Fruit fly (Drosophila melanogaster): ENCODE results near the gene CG4558.

The CG4558 gene

DNA sequence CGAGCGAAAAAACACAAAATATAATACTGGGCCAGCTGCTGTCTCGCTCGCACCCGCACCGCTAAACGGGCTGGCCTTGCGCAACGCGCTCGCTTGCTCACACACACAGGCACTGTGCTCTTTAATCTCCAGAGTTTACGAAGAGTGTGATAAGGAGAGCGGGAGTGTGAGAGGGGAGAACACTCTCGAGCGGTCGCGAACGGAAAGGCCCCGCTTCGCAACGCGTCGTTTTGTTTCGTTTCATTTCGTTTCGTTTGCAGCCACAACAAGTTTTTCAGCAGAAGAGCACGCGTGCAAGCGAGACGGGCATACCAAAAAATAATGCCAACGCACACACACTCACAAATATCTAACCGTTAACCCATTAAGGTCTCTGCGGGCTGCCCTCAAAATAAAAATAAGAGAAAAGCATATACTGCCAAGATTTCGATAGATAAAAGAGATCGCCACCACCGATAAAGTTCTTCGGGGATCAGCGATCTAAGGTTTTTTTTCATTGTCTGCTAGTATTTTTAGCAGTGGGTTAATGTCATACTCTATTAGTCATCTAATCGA is 12.0 kb downstream of the CG4558 start (continued):
- peak; percentile 59; the same call in 1 of the 2 replicates for TF ChIP-seq NFAT (GFP tag; IDR thresholded peaks at IDR 0.05)
- TF ChIP-seq sr (GFP tag; IDR thresholded peaks at IDR 0.05): no peak
- TF ChIP-seq ERR (GFP tag; optimal IDR thresholded peaks at IDR 0.05): no peak
- TF ChIP-seq tin (GFP tag; optimal IDR thresholded peaks at IDR 0.05): peak; percentile 15
- peak; percentile 91 for TF ChIP-seq CG1832 (GFP tag; optimal IDR thresholded peaks at IDR 0.05)
- TF ChIP-seq CG17186 (GFP tag; optimal IDR thresholded peaks at IDR 0.05): no peak
- TF ChIP-seq CG6854 (GFP tag; optimal IDR thresholded peaks at IDR 0.05): peak; percentile 52
- TF ChIP-seq CG1233 (GFP tag; optimal IDR thresholded peaks at IDR 0.05): peak; percentile 100
- no peak for TF ChIP-seq wor (GFP tag; IDR thresholded peaks at IDR 0.05)
- peak; percentile 10 for TF ChIP-seq CG10267 (tag; optimal IDR thresholded peaks at IDR 0.05)
- TF ChIP-seq CG34376 (GFP tag; optimal IDR thresholded peaks at IDR 0.05): peak; percentile 88
- peak; percentile 26 for TF ChIP-seq ems (GFP tag; optimal IDR thresholded peaks at IDR 0.05)
- TF ChIP-seq gcm2 (GFP tag; optimal IDR thresholded peaks at IDR 0.05): no peak
- TF ChIP-seq Rfx (GFP tag; IDR thresholded peaks at IDR 0.05): peak; percentile 83
- peak; percentile 64; the same call in 1 of the 2 replicates for TF ChIP-seq Ada2b (GFP tag; IDR thresholded peaks at IDR 0.05)
- no peak for TF ChIP-seq trh (GFP tag; optimal IDR thresholded peaks at IDR 0.05)
- peak; percentile 33 for TF ChIP-seq maf-S (GFP tag; optimal IDR thresholded peaks at IDR 0.05)
- TF ChIP-seq CG12744 (GFP tag; optimal IDR thresholded peaks at IDR 0.05): peak; percentile 8
- TF ChIP-seq stc (GFP tag; IDR thresholded peaks at IDR 0.05): 0 out of 2 replicates have a peak, but pooled peaks have one; percentile 13
- peak; percentile 34 for TF ChIP-seq CoRest (tag; optimal IDR thresholded peaks at IDR 0.05)
- TF ChIP-seq Dbx (GFP tag; IDR thresholded peaks at IDR 0.05): peak; percentile 69; the same call in 2 of the 3 replicates
- no peak for TF ChIP-seq Atf3 (GFP tag; optimal IDR thresholded peaks at IDR 0.05)
- TF ChIP-seq Spps (tag; optimal IDR thresholded peaks at IDR 0.05): no peak
- TF ChIP-seq CG3163 (GFP tag; optimal IDR thresholded peaks at IDR 0.05): peak; percentile 63
- TF ChIP-seq ttk (GFP tag; IDR thresholded peaks at IDR 0.05): peak; percentile 13
- peak; percentile 72 for TF ChIP-seq CG15269 (tag; optimal IDR thresholded peaks at IDR 0.05)
- TF ChIP-seq Sry-δ (GFP tag; optimal IDR thresholded peaks at IDR 0.05): peak; percentile 9
- TF ChIP-seq ab (GFP tag; optimal IDR thresholded peaks at IDR 0.05): no peak
- peak; percentile 98 for TF ChIP-seq crol (GFP tag; IDR thresholded peaks at IDR 0.05)
- no peak for TF ChIP-seq tna (GFP tag; IDR thresholded peaks at IDR 0.05; ENCODE audit: partially characterized antibody)
- TF ChIP-seq CG12769 (tag; optimal IDR thresholded peaks at IDR 0.05): peak; percentile 96
- no peak for TF ChIP-seq dimm (GFP tag; IDR thresholded peaks at IDR 0.05)
- TF ChIP-seq aop (GFP tag; IDR thresholded peaks at IDR 0.05): no peak
- TF ChIP-seq CG9817 (tag; optimal IDR thresholded peaks at IDR 0.05): peak; percentile 44
- TF ChIP-seq CG7786 (GFP tag; optimal IDR thresholded peaks at IDR 0.05): peak; percentile 77
- peak; percentile 48 for TF ChIP-seq zf30C (GFP tag; optimal IDR thresholded peaks at IDR 0.05)
- TF ChIP-seq Hr78 (GFP tag; optimal IDR thresholded peaks at IDR 0.05): peak in 1 of 2 experiments; percentile 73
- TF ChIP-seq wdn (GFP tag; IDR thresholded peaks at IDR 0.05): peak; percentile 61; the same call in 1 of the 2 replicates
- TF ChIP-seq fu2 (GFP tag; optimal IDR thresholded peaks at IDR 0.05): peak; percentile 58
- TF ChIP-seq her (GFP tag; optimal IDR thresholded peaks at IDR 0.05): peak; percentile 22
- peak; percentile 40; the same call in 2 of the 3 replicates for TF ChIP-seq CG34224 (GFP tag; IDR thresholded peaks at IDR 0.05; ENCODE audit: partially characterized antibody)
- peak; percentile 65 for TF ChIP-seq CG11504 (tag; optimal IDR thresholded peaks at IDR 0.05)
- no peak for TF ChIP-seq Poxn (GFP tag; IDR thresholded peaks at IDR 0.05)
- TF ChIP-seq bowl (GFP tag; IDR thresholded peaks at IDR 0.05): 0 out of 2 replicates have a peak, but pooled peaks have one; percentile 25
- no peak for TF ChIP-seq CG1647 (GFP tag; optimal IDR thresholded peaks at IDR 0.05)
- no peak for TF ChIP-seq ac (GFP tag; optimal IDR thresholded peaks at IDR 0.05)
- TF ChIP-seq Dref (GFP tag; IDR thresholded peaks at IDR 0.05): no peak
- TF ChIP-seq crc (GFP tag; optimal IDR thresholded peaks at IDR 0.05): no peak
- TF ChIP-seq CG32767 (GFP tag; IDR thresholded peaks at IDR 0.05): peak; percentile 62; the same call in 1 of the 2 replicates
- TF ChIP-seq CG2875 (GFP tag; optimal IDR thresholded peaks at IDR 0.05): no peak
- TF ChIP-seq CG7839 (tag; optimal IDR thresholded peaks at IDR 0.05): peak; percentile 69

Data from whole organism, embryonic.